Fruit fly (Drosophila melanogaster) whole organism, embryonic: ENCODE results near the gene CG6928.

ENCODE experiments used
- CG34224 ChIP-seq: fragments of 200-800 bp; sonication (Bioruptor generic); IDR thresholded peaks from 3 replicates; pipeline ENCODE4 v1.3.6; 2022; ENCODE audit warnings: missing biosample characterization, missing genetic modification characterization; ENCODE audit not compliant: partially characterized antibody
- Drgx ChIP-seq: fragments of 200-800 bp; sonication (Bioruptor generic); IDR thresholded peaks from 2 replicates; pipeline ENCODE4 v1.3.6; 2022; ENCODE audit warnings: missing biosample characterization, missing genetic modification characterization
- Oli ChIP-seq: fragments of 200-800 bp; sonication (Bioruptor generic); optimal IDR thresholded peaks from 2 replicates; lab custom pipeline; 2018; ENCODE audit warnings: missing biosample characterization, mild to moderate bottlenecking, missing genetic modification characterization, moderate library complexity
- Sox100B ChIP-seq: fragments of 200-800 bp; sonication (Bioruptor generic); optimal IDR thresholded peaks from 3 replicates; lab custom pipeline; 2018; ENCODE audit warnings: missing biosample characterization, mild to moderate bottlenecking, missing genetic modification characterization
- YL-1 ChIP-seq: fragments of 200-800 bp; sonication (Bioruptor generic); optimal IDR thresholded peaks from 3 replicates; lab custom pipeline; 2017; ENCODE audit warnings: missing biosample characterization, mild to moderate bottlenecking, missing genetic modification characterization
- eve ChIP-seq, 2 experiments: fragments of >200 bp; optimal IDR thresholded peaks; 2 replicates each; lab custom pipeline; 2017; ENCODE audit warnings: missing biosample characterization in 2 of 2, missing genetic modification characterization in 2 of 2
- gcm2 ChIP-seq: fragments of 200-800 bp; sonication (Bioruptor generic); optimal IDR thresholded peaks from 2 replicates; lab custom pipeline; 2016; ENCODE audit warnings: missing biosample characterization, missing genetic modification characterization
- gt ChIP-seq: fragments of 200-800 bp; sonication (Bioruptor generic); IDR thresholded peaks from 2 replicates; pipeline ENCODE4 v1.3.6; 2022; ENCODE audit warnings: missing biosample characterization, missing genetic modification characterization

DNA sequence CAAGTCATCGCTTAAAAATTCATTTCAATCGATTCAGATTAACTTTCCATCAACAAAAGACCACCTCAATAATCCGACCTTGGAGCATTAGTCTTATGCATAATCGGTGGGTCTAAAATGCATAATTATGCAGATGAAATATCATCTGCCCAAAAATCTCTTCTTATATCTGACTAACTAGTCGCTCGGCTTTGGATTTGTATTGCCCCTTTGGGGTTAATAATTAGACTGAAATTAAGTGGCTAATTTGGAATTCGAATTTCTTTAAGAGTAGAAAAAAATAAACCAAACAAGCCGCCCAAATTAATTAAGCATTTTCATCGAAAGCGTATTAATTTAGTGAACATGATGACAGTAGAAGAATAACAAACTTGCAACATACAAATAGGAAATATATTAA is 33.7 kb downstream of the CG6928 start:
- TF ChIP-seq CG34224 (GFP tag; lab: Robert Waterston, UW) (no peak), eve (GFP tag; optimal IDR thresholded peaks at IDR 0.05; lab: Kevin White, UChicago) (no peak), gt (GFP tag; lab: Robert Waterston, UW) (no peak), Sox100B (GFP tag; lab: Kevin White, UChicago) (no peak), Oli (tag; lab: Kevin White, UChicago) (no peak), gcm2 (GFP tag; lab: Kevin White, UChicago) (no peak), Drgx (no peak), YL-1 (no peak)
